Worm (Caenorhabditis elegans) whole organism, dauer: ENCODE measurements around the gene cyn-1.
"Not testable (repeated sequence)": the region's sequence is repeated elsewhere in the genome, so short reads cannot be mapped to it uniquely, and the experiment has no call there.

Source experiments
- unc-62 ChIP-seq: sonication (generic microtip); optimal IDR thresholded peaks from 2 replicates; lab custom pipeline; 2017; ENCODE audit warnings: missing biosample characterization, missing genetic modification reagents, missing genetic modification characterization

cyn-1 gene

DNA sequence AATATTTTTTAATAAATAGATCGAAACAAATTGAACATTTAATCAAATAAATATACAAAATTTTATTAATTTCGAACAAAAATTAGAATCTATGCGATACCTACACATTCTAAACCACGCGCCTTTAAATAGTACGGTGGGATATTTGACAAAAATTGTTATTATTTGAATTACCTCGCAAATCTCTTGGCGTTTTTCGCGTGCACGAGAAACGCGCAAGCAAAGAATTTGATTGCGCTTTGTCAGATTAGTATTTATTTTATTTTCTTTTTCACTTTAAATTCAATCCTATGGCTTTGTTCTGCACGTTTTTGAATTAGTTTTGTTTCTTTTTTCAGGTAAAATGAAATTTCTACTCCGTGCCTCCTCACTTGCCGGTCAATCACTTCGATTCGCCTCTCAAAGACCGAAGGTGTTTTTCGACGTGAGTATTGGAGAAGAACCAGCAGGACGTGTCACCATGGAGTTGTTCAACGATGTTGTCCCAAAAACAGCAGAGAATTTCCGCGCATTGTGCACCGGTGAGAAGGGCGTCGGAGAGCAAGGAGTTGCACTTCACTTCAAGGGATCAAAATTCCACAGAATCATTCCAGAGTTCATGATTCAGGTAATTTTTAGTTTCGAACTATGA lies at the start of gene cyn-1:
Gene cyn-1 (plus strand): TSS at position 339 of the 631 bp plus-strand sequence.
- no peak for TF ChIP-seq unc-62 (GFP tag; lab: Kevin White, UChicago)

DNA sequence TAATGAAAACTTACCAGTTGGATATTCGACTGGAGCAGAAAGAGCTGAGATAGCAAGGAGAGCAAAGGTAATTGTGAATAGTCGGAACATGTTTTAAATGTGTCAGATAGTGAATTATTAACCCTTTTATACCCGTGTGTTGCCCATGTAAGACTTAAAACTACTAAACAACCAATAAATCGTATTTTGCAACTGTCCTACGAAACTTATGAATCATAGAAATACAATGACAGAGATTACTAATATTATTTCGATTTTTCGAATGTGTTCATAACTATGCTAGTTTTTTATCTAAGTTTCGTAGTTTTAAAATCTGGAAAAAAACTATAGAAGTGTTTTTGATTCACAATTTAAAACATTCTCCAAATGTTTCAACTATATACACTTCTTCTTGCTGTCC lies 49.1 kb upstream of the cyn-1 start, which contains the start of gene spig-4:
Gene spig-4 (minus strand): TSS at position 101 of the 400 bp plus-strand sequence.
- not testable (repeated sequence) for TF ChIP-seq unc-62 (GFP tag; lab: Kevin White, UChicago)

ce11 chrV:14308164-14308563 lies 47.7 kb upstream of the cyn-1 start, which contains the start of gene spig-5:
TSS of gene spig-5 (plus strand) at chrV:14308464.
- not testable (repeated sequence) for TF ChIP-seq unc-62 (GFP tag; lab: Kevin White, UChicago)

ce11 chrV:14309632-14310031 lies 46.2 kb upstream of the cyn-1 start, which contains the start of gene F14D7.14:
TSS of gene F14D7.14 (plus strand) at chrV:14309932.
- not testable (repeated sequence) for TF ChIP-seq unc-62 (GFP tag; lab: Kevin White, UChicago)

DNA sequence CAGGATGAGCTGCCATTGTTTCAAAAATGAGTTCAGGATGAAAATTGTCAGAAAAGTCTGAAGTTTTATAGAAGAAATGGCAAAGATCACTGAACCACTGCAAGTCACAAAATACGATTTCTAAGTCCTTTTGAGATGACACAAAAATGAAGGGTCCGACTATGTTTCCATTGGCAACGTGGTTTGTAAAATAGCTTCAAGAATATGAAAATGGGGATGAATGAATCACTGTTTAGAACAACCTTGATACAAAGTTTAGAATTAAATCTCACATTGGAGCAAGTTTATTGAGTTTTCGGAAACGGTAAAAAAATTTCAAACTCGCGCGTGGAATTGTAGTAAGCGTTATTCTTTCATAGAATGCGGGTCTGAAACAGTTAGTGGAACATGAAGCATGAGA lies 44.8 kb upstream of the cyn-1 start, which contains the start of gene ddn-3:
Gene ddn-3 (minus strand): TSS at position 101 of the 400 bp plus-strand sequence.
- no peak for TF ChIP-seq unc-62 (GFP tag; lab: Kevin White, UChicago)

DNA sequence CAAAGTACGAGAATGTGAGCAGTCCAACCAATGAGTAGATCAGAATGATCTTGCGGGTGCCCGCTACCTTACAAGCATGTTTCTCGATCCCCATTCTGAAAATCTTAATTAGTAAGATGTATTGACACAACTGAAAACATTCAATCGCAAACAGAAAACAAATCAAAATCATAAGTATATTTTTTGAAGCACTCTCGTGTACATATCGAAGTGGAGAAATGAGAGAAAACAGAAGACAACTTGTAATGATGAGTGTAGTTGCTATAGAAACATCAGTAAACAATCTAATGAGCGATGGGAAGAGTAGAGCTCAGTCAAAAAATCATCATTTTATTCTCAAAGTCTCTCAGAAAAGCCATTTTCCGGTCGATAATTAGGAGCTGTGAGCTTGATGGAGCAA lies 43.2 kb upstream of the cyn-1 start, which contains the start of gene F14D7.8:
Gene F14D7.8 (minus strand): TSS at position 101 of the 400 bp plus-strand sequence.
- no peak for TF ChIP-seq unc-62 (GFP tag; lab: Kevin White, UChicago)

DNA sequence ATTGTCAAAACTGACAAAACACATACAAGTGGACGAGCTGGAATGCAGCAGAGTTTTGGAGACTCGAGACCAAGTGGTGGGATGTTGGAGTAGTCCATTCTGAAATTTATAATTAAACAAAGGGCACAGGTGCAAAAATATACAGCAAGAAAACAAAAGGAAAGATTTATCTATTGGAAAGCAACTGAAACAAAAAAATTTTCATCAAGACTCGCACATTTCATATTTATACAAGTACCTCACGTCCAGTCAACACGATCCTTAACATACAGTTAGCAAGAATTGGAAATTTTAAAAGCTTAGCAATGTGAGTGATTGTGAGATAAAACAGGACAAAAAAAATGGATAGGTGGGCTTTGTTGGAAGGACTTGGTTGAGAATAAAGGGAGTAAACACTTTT lies 41.6 kb upstream of the cyn-1 start, which contains the start of gene F47B8.1:
Gene F47B8.1 (minus strand): TSS at position 101 of the 400 bp plus-strand sequence.
- TF ChIP-seq unc-62 (GFP tag; lab: Kevin White, UChicago), result no peak

ce11 chrV:14316525-14316924 lies 39.4 kb upstream of the cyn-1 start, which contains the start of gene F47B8.2:
TSS of gene F47B8.2 (minus strand) at chrV:14316625.
- no peak for TF ChIP-seq unc-62 (GFP tag; lab: Kevin White, UChicago)

DNA sequence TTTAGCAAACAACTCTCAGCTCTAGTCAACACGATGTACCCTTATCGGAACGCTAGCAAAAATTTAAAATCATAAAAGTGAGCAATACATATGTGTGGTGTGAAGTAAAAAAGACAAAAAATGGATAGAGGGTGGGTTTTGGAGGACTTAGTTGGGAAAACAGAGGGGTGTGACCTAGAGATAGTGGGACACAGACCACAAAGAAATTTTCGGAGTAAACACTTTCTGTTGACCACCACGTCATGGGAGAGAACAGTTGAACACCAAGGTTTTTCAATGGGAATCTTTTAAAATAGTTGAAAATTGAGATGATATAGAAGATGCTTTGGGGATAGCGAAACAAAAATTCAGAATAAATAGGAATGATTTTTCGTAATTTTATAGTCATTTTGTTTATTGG lies 38.7 kb upstream of the cyn-1 start:
- no peak for TF ChIP-seq unc-62 (GFP tag; lab: Kevin White, UChicago)

DNA sequence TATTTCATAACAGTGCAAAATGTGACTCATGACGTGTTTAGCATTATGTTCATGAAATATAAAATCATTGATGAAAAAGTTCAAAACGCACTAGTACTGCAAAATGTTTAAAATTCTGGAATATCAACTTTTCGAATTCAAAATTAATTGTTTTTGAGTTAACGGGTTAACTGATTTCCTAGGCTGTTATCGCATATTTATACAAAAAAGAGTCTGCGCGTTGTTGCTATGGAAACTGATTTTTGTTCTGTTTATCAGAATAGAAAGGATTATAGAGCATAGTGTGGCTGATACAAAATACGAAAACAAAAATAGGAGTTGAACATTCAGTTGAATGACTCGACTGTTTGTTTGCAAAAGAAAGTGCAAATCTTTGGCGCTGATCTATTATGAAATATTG lies 38.3 kb upstream of the cyn-1 start:
- no peak for TF ChIP-seq unc-62 (GFP tag; lab: Kevin White, UChicago)

- no peak for TF ChIP-seq unc-62 (GFP tag; lab: Kevin White, UChicago)
Measured at ce11 chrV:14319101-14319781, 36.6 kb upstream of the cyn-1 start, which contains the start of gene F47B8.13. TSS of gene F47B8.13 (minus strand) at chrV:14319731.

DNA sequence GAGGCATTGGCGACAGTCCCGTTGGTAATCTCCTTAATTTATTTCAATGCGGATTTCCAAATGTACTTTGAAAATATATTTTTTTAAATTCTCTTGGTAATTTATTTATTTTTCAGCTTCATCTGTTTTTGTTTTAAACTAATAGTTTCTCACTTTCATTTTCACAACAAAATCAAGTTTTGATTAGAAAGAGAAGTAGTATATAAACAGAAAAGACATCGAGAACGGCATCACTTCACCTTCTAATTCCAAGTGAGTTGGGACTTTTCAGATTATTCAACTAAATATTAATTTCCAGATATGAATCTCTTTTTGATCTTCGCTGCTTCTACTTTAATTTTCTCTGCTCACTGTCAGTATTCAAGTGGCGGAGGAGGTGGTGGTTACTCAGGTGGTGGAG lies 35.6 kb upstream of the cyn-1 start, which contains the start of gene F47B8.14:
Gene F47B8.14 (plus strand): TSS at position 301 of the 400 bp plus-strand sequence.
- TF ChIP-seq unc-62 (GFP tag; lab: Kevin White, UChicago), result no peak

DNA sequence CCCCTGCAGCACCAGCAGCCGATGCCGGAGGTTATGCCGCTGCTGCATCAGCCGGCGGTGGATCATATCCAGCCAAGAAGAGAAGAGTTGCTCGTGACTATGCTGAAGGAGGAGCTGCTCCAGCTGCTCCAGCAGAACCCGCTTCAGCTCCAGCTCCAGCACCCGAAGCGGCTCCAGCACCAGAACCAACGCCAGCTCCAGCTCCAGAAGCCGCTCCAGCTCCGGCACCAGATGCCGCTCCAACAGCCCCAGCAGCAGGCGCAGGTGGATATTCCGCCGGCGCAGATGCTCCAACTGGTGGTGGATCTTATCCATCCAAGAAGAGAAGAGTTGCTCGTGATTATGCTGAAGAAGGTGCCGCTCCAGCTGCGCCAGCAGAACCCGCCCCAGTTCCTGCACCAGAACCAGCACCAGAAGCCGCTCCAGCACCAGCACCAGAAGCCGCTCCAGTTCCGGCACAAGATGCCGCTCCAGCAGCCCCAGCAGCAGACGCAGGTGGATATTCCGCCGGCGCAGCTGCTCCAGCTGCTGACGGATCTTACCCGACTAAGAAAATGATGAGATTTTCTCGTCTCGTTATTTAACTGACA lies 35.1 kb upstream of the cyn-1 start:
- TF ChIP-seq unc-62 (GFP tag; lab: Kevin White, UChicago), result no peak

- TF ChIP-seq unc-62 (GFP tag; lab: Kevin White, UChicago), result no peak
Measured at ce11 chrV:14322743-14323142, 33.1 kb upstream of the cyn-1 start, which contains the start of gene F47B8.3. TSS of gene F47B8.3 (minus strand) at chrV:14323003.
